Worm (Caenorhabditis elegans) whole organism, mixed stage, embryonic: ENCODE measurements around the gene C34E11.4.

ENCODE experiments used
- bed-3 ChIP-seq: fragments of 200-800 bp; sonication (Bioruptor generic); optimal IDR thresholded peaks from 3 replicates; lab custom pipeline; 2018; ENCODE audit warnings: mild to moderate bottlenecking, missing genetic modification characterization, moderate library complexity, missing compliant biosample characterization
- blmp-1 ChIP-seq: fragments of 150-350 bp; optimal IDR thresholded peaks from 2 replicates; lab custom pipeline; 2014; ENCODE audit warnings: missing biosample characterization, missing genetic modification characterization
- ceh-39 ChIP-seq: fragments of 150-350 bp; optimal IDR thresholded peaks from 2 replicates; lab custom pipeline; 2014; ENCODE audit warnings: missing biosample characterization, missing genetic modification characterization
- ceh-43 ChIP-seq: fragments of 200-800 bp; sonication (Bioruptor generic); optimal IDR thresholded peaks from 2 replicates; lab custom pipeline; 2018; ENCODE audit warnings: mild to moderate bottlenecking, missing genetic modification characterization, moderate library complexity, missing compliant biosample characterization
- ham-2 ChIP-seq: fragments of 200-800 bp; sonication (Bioruptor generic); optimal IDR thresholded peaks from 2 replicates; lab custom pipeline; 2018; ENCODE audit warnings: mild to moderate bottlenecking, missing genetic modification characterization, missing compliant biosample characterization
- pha-4 ChIP-seq: fragments of 150-350 bp; optimal IDR thresholded peaks from 2 replicates; lab custom pipeline; 2018; ENCODE audit warnings: missing biosample characterization, missing genetic modification reagents, missing genetic modification characterization
- unc-120 ChIP-seq: sonication (generic microtip); optimal IDR thresholded peaks from 2 replicates; lab custom pipeline; 2017; ENCODE audit warnings: missing genetic modification characterization, missing compliant biosample characterization; ENCODE audit not compliant: poor library complexity, severe bottlenecking
- unc-39 ChIP-seq: fragments of 150-350 bp; optimal IDR thresholded peaks from 2 replicates; lab custom pipeline; 2014; ENCODE audit warnings: missing biosample characterization, missing genetic modification characterization
- unc-62 ChIP-seq: fragments of 150-350 bp; optimal IDR thresholded peaks from 2 replicates; lab custom pipeline; 2014; ENCODE audit warnings: missing biosample characterization, missing genetic modification reagents, missing genetic modification characterization
- ztf-11 ChIP-seq: fragments of 150-350 bp; optimal IDR thresholded peaks from 2 replicates; lab custom pipeline; 2014; ENCODE audit warnings: missing biosample characterization, missing genetic modification characterization

DNA sequence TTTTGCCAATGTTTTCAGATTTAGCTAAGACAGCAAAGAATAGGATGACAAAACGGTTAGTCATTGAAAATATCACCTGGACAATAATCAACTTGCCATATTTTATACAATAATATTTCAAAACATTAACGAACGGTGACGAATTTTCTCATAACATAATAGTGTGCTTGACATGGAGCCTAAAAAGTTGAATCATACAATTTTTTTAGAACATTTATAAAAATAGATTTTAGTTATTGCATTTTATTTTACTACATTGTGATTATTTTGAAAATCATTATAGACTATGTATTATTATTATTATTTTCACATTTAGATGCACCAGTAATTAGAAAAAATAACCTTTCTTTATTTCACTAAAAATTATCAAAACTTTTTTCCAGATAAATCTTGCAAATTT, 44.6 kb downstream of the C34E11.4 start, which contains the start of gene F54F7.9:
- no peak for TF ChIP-seq ceh-39 (tag; lab: Kevin White, UChicago)
- no peak for TF ChIP-seq ztf-11
- no peak for TF ChIP-seq unc-120 (tag; lab: Kevin White, UChicago)
- TF ChIP-seq pha-4 (tag; lab: Kevin White, UChicago): no peak
- no peak for TF ChIP-seq unc-62
- no peak for TF ChIP-seq bed-3 (GFP tag; lab: Kevin White, UChicago)
- TF ChIP-seq blmp-1 (tag; lab: Kevin White, UChicago): no peak
- no peak for TF ChIP-seq unc-39 (tag; lab: Kevin White, UChicago)
- TF ChIP-seq ham-2: no peak
- TF ChIP-seq ceh-43: no peak
